ENCODE assay signal across 3 fruit fly cellular contexts in the genomic region with DNA sequence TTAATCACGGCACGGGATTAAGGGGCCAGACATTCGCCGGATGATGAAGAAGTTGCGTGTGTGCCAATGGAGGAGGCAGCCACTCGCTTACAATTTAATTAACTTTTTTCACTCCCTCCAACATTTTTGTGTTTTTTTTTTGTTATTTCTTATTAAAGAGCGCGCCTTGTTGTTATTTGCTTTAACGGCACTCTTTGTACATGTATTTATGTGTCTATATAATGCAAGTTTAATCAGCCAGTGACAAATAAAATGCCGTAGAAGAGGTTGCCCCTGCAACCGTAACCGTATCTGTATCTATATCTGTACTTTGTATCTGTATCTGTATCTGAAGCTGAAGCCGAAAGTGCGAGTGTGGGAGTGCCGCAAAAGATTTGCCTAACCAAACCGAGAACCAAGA.
TF ChIP-seq lines count a peak whose summit lies in the region.

No protein-coding gene starts in this region.

- no peak for TF ChIP-seq CTCF in whole organism, embryonic (GFP tag; optimal IDR thresholded peaks at IDR 0.05; lab: Kevin White, UChicago)

TF ChIP-seq in whole organism, embryonic, 481 proteins besides CTCF, POLR2A, EP300 and RAD21:
- TF ChIP-seq CG18599 (GFP tag; optimal IDR thresholded peaks at IDR 0.05; lab: Kevin White, UChicago) (peak; percentile 13), pnt (GFP tag; optimal IDR thresholded peaks at IDR 0.05; lab: Kevin White, UChicago) (no peak), sens (GFP tag; lab: Kevin White, UChicago) (peak; percentile 76), CG1602 (GFP tag; optimal IDR thresholded peaks at IDR 0.05; lab: Kevin White, UChicago) (no peak), D19B (GFP tag; optimal IDR thresholded peaks at IDR 0.05; lab: Kevin White, UChicago) (no peak), CG2875 (GFP tag; optimal IDR thresholded peaks at IDR 0.05; lab: Kevin White, UChicago) (peak; percentile 19), ATbp (GFP tag; optimal IDR thresholded peaks at IDR 0.05; lab: Kevin White, UChicago) (peak; percentile 51), gem (tag; optimal IDR thresholded peaks at IDR 0.05; lab: Kevin White, UChicago) (peak; percentile 8), Dll (GFP tag; IDR thresholded peaks at IDR 0.05; lab: Robert Waterston, UW; ENCODE audit: partially characterized antibody) (no peak), eve (GFP tag; optimal IDR thresholded peaks at IDR 0.05; lab: Kevin White, UChicago) (no peak), H15 (GFP tag; IDR thresholded peaks at IDR 0.05; lab: Robert Waterston, UW) (no peak), sima (GFP tag; optimal IDR thresholded peaks at IDR 0.05; lab: Kevin White, UChicago) (no peak), grn (GFP tag; optimal IDR thresholded peaks at IDR 0.05; lab: Kevin White, UChicago) (peak; percentile 25)

TF ChIP-seq in whole organism, prepupa, 60 proteins besides CTCF, POLR2A, EP300 and RAD21:
- TF ChIP-seq Eip78C (GFP tag; lab: Kevin White, UChicago) (peak; percentile 60), CG1621 (tag; optimal IDR thresholded peaks at IDR 0.05; lab: Kevin White, UChicago) (no peak), CG8632 (GFP tag; optimal IDR thresholded peaks at IDR 0.05; lab: Kevin White, UChicago) (no peak), CG6792 (GFP tag; optimal IDR thresholded peaks at IDR 0.05; lab: Kevin White, UChicago) (peak; percentile 26), fkh (GFP tag; optimal IDR thresholded peaks at IDR 0.05; lab: Kevin White, UChicago) (no peak), eg (GFP tag; IDR thresholded peaks at IDR 0.05; lab: Robert Waterston, UW) (no peak), pdm3 (GFP tag; optimal IDR thresholded peaks at IDR 0.05; lab: Kevin White, UChicago) (no peak), CG8319 (GFP tag; optimal IDR thresholded peaks at IDR 0.05; lab: Kevin White, UChicago) (no peak), CG4318 (GFP tag; optimal IDR thresholded peaks at IDR 0.05; lab: Kevin White, UChicago) (no peak), CG15336 (GFP tag; IDR thresholded peaks at IDR 0.05; lab: Robert Waterston, UW) (no peak), Eip93F (GFP tag; optimal IDR thresholded peaks at IDR 0.05; lab: Kevin White, UChicago) (peak; percentile 28), achi (GFP tag; optimal IDR thresholded peaks at IDR 0.05; lab: Kevin White, UChicago) (no peak), net (GFP tag; optimal IDR thresholded peaks at IDR 0.05; lab: Kevin White, UChicago) (no peak)

TF ChIP-seq in whole organism, wandering third instar larva, 38 proteins besides CTCF, POLR2A, EP300 and RAD21:
- peak; percentile 17 for TF ChIP-seq h (GFP tag; optimal IDR thresholded peaks at IDR 0.05; lab: Kevin White, UChicago)
- no peak for TF ChIP-seq jim (GFP tag; optimal IDR thresholded peaks at IDR 0.05; lab: Kevin White, UChicago)
